Fruit fly (Drosophila melanogaster) whole organism, larva: ENCODE results near the gene Tcs5.

ENCODE experiments used
- noc ChIP-seq: fragments of 200-800 bp; sonication (Bioruptor generic); optimal IDR thresholded peaks from 3 replicates; lab custom pipeline; 2019; ENCODE audit warnings: missing biosample characterization, mild to moderate bottlenecking, missing genetic modification characterization, moderate library complexity

The Tcs5 gene

dm6 chr3L:5139312-5139711 is at the start of gene Tcs5, which contains the start of gene CHMP2B:
TSS of gene Tcs5 (minus strand) at chr3L:5139395.
TSS of gene CHMP2B (plus strand) at chr3L:5139619.
- peak; percentile 99 for TF ChIP-seq noc (tag; lab: Kevin White, UChicago)

DNA sequence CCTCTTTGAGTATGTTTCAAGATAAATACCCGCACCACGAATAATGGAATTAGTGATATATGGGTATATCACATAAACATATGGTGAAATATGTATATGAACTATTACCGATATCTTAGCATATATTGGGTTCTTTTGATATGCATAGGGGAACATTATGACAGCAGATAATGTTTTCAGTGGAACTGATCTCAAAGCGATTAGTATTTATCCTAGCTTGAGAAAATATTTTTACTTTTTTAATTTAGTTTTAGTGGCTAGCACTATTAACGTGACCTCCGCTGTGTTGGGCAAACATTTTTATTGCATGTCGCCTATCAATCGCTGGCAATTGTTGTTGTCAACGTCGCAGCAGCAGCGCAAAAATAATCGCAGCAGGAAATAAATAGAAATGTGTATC is 49.2 kb upstream of the Tcs5 start:
- peak; percentile 51 for TF ChIP-seq noc (tag; lab: Kevin White, UChicago)

DNA sequence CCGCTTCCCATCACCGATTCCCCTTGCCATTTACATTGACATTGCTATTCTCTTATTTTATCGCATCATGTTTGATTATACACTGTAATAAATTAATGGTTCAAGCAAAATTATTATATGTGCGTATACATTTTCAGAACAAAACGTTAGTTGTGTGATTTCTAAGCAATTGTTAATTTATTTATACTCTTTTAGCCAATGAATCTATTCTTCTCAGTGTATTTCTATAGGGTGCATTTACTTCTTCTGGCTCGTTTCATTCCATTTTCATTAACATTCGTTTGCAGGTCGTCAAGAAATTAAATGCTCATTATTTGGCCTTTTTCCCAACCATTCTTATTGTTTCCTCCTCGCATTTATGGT is 48.4 kb upstream of the Tcs5 start:
- TF ChIP-seq noc (tag; lab: Kevin White, UChicago): no peak

DNA sequence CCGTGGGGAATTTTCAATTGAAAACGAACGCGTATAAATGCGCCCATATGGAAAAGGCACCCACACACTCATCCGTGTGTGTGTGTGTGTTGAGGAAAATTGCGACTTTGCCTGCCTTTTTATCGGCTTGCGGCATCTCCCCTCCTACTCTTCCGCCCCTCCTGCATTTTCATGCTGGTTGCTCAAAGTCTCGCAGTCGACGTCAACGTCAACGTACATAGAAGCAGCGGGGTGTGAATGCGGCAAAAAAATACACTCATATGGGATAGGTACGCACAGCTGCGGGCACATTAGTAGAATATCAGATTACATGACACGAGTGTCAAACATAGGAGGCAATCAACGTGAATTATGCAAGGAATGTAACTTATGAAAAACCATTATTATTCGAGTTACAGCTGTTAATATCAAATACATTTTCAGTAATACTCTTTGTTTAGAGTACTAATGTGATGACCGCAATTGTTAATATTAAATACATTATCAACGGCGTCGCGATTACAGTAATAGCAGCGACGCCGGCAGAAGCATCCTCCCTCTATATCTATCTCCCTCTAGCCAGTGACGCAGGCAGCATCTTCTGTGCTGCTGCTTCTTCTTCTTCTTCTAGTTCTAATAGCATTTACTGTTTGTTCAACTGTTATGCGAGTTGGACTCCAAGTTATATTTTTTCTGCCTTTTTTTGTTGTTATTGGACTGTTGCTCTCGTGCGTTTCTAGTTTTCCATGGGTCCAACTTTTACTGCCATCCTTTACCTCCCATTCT is 47.8 kb upstream of the Tcs5 start:
- peak; percentile 88 for TF ChIP-seq noc (tag; lab: Kevin White, UChicago)

DNA sequence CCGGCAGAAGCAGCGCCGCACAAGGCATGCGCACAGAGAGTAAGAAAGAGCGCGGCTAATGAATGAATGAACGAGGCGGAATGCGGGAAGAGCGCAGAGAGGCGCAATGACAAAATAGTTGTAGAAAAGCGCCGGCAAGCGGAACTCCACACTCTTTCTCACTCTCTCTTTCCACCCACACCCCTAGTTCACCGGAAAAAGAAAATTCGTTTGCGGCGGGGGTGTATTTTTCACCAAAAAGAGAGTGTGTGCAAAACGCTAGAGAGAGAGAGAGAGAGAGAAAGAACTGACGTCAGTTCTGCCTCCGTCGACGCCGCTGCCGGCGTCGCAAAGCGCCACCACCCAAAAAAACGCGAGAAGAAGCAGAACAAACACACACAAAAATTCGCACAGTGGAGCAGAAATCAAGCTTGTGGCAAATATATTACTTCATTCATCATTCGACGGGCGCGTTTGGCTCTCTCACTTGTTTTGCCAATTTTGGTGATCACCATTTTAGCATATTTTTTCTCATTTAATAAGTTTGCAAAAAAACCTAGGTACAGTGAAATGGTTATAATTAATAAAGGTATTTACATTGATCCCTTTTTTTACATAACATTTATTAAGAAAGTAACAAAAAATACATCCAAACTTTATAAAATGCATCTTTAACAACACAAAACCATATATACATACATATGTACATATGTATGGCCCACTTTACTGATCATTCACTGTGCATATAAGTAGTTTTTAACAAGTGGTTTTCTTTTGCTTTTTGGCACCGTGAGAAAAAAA is 45.9 kb upstream of the Tcs5 start:
- TF ChIP-seq noc (tag; lab: Kevin White, UChicago): peak; percentile 63

DNA sequence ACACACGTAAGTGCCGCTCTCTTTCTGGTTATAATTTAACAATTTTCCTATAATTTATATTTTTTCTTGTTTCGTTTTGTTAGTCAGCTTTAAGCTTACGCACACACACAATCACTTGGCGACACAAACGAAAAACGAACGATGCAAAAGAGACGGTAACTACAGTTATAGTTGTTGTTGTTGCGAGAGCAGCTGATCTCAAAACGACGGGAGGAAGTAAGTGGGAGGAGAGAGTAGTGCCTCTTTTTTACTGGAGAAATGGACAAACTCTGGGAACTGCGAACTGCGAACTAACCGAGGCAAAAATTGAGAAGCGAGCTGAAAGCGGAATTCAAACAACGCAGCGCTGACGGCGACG is 45.3 kb upstream of the Tcs5 start:
- no peak for TF ChIP-seq noc (tag; lab: Kevin White, UChicago)

DNA sequence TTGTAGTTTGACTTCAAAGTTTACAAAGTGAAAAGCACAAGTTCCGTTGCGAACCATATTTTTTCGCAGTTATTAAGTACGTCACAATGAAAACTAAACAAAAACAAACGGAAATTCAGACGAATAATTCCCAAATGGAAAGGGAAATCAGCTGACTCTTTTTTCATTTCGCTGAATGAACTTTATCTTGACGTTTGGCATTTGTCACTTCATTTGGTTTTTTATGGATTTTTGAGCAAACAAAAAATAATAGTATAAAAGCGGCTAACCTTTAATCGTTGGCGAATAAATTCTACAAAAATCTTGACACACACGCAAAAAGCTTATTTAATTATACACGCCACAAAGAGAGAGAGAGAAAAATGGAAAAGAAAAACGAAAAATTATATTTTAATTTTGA is 44.5 kb upstream of the Tcs5 start:
- no peak for TF ChIP-seq noc (tag; lab: Kevin White, UChicago)

DNA sequence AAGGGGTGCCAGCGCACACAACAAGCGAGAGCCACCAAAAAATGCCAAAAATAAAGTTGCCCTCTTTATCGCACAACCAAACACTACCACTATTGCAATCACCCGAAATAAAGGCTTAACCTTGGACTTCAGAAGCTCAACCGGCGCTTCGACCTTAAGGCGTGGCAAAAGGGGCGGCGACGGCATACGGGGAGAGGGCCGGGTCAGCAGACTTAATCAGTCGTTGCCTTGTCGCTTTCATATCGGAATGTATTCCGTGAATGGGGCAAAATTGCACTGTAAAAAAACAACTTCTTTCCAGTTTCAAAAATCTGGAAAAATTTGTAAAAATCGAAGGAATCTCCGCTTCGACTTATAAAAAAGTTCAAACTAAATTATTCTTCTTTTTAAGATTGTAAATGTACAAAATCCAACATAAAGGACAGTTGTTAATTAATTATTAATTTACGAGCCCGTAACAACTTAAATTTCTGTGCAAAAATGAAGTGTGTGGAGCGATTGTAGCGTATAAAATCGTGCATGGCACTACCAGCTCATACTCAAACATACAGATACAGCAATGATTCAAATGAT is 43.9 kb upstream of the Tcs5 start:
- peak; percentile 25 for TF ChIP-seq noc (tag; lab: Kevin White, UChicago)

dm6 chr3L:5182255-5182993 is 43.2 kb upstream of the Tcs5 start:
- TF ChIP-seq noc (tag; lab: Kevin White, UChicago): no peak

DNA sequence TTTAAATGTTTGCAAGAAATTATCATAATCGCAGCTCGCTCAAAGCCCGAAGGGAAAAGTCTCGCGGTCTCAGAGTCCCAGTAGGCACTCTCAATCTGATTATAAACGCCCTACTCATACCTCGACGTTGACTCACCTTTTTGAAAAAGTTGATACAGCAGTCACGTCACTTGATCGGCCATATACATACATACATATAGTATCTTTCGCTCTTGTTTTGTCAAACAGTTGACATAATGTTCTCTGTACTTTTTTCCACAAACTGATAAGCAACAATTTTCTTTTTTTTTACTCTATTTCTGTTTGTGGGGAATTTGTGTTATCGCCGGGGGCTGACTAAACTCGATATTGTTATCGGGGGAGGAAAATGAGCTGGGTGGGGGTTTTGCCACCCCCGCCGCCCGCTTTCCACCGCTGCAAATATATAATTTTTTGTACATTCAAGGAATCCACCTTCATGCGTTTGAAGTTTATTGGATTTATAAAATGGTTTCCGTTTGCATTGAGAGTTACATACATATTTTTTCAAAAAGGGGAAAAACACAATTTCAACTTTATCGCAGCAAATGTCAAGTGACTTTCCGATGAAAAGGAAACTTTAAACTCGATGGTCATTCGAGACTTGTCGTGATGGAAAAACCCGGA is 41.9 kb upstream of the Tcs5 start:
- no peak for TF ChIP-seq noc (tag; lab: Kevin White, UChicago)

DNA sequence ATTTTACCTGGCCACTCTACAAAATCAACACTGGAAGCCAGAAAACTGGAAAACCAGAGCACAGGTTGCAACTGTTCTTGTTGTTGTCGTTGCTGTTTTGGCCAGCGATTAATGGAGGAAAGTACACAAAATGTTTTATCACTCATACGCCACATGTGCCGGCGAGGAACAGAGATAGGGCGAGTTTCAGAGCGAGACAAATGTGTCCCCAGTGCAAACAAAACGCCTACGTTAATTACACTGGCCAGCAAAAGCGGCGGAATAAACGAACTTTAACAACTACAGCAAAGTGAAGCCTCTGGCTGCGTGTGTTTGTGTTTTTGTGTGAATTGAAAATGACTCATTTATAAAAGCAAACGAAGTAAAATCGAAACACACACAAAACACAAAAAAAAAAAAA is 41.0 kb upstream of the Tcs5 start:
- no peak for TF ChIP-seq noc (tag; lab: Kevin White, UChicago)

dm6 chr3L:5178903-5179302 is 39.7 kb upstream of the Tcs5 start:
- no peak for TF ChIP-seq noc (tag; lab: Kevin White, UChicago)

dm6 chr3L:5176789-5177188 is 37.6 kb upstream of the Tcs5 start:
- peak; percentile 50 for TF ChIP-seq noc (tag; lab: Kevin White, UChicago)

dm6 chr3L:5176071-5176470 is 36.9 kb upstream of the Tcs5 start:
- no peak for TF ChIP-seq noc (tag; lab: Kevin White, UChicago)

DNA sequence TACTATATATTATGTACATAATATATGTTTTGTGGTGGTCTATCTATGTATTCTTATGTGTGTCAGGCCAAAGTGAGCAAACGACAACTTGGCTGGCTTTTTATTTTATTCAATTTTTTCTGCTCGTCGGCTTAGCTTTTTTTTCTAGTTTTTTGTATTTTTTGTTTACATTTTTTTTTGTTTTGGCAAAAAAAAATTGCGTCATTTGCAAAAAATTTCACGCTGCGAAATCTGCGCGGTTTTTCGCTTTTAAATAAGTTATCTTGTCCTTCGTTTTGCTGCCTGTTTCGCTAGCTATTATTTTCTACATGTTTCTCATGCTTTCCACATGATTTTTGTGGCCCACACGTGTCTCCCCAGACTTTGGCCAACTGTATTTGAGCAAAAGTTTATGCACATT is 33.3 kb upstream of the Tcs5 start:
- no peak for TF ChIP-seq noc (tag; lab: Kevin White, UChicago)
